In genomic region chr3L:3142516-3143382, dm6 we compare ENCODE assay signal across 4 fruit fly cellular contexts.
A peak's percentile ranks its signal among the peaks of the same experiment; 100 is the strongest.
TF ChIP-seq lines count a peak whose summit lies in the region.

No protein-coding gene starts in this region.

- TF ChIP-seq CTCF in whole organism, embryonic (GFP tag; optimal IDR thresholded peaks at IDR 0.05; lab: Kevin White, UChicago): no peak

TF ChIP-seq in whole organism, adult, 20 proteins besides CTCF, POLR2A, EP300 and RAD21:
- TF ChIP-seq kay (GFP tag; lab: Kevin White, UChicago; ENCODE audit: borderline replicate concordance) (no peak), CG7101 (tag; optimal IDR thresholded peaks at IDR 0.05; lab: Kevin White, UChicago) (no peak), CG7045 (GFP tag; optimal IDR thresholded peaks at IDR 0.05; lab: Kevin White, UChicago) (no peak), CG1620 (GFP tag; optimal IDR thresholded peaks at IDR 0.05; lab: Kevin White, UChicago) (no peak), cic (GFP tag; optimal IDR thresholded peaks at IDR 0.05; lab: Kevin White, UChicago) (no peak), bab1 (GFP tag; optimal IDR thresholded peaks at IDR 0.05; lab: Kevin White, UChicago) (no peak), toe (GFP tag; optimal IDR thresholded peaks at IDR 0.05; lab: Kevin White, UChicago) (no peak), CG33017 (tag; optimal IDR thresholded peaks at IDR 0.05; lab: Kevin White, UChicago) (no peak), CG12768 (GFP tag; optimal IDR thresholded peaks at IDR 0.05; lab: Kevin White, UChicago) (no peak), cnc (optimal IDR thresholded peaks at IDR 0.05; lab: Kevin White, UChicago) (peak in 1 of 2 experiments; percentile 8), pad (GFP tag; optimal IDR thresholded peaks at IDR 0.05; lab: Kevin White, UChicago) (no peak), Mnt (GFP tag; optimal IDR thresholded peaks at IDR 0.05; lab: Kevin White, UChicago) (peak; percentile 52), ovo (GFP tag; optimal IDR thresholded peaks at IDR 0.05; lab: Kevin White, UChicago) (peak; percentile 29), tj (GFP tag; optimal IDR thresholded peaks at IDR 0.05; lab: Kevin White, UChicago) (no peak), CG5204 (GFP tag; optimal IDR thresholded peaks at IDR 0.05; lab: Kevin White, UChicago) (no peak), Clk (GFP tag; optimal IDR thresholded peaks at IDR 0.05; lab: Kevin White, UChicago) (no peak), Hr96 (GFP tag; optimal IDR thresholded peaks at IDR 0.05; lab: Kevin White, UChicago) (no peak), CG14711 (tag; optimal IDR thresholded peaks at IDR 0.05; lab: Kevin White, UChicago) (no peak), CG11617 (GFP tag; optimal IDR thresholded peaks at IDR 0.05; lab: Kevin White, UChicago) (no peak), Crg-1 (GFP tag; optimal IDR thresholded peaks at IDR 0.05; lab: Kevin White, UChicago) (no peak)
TF ChIP-seq in whole organism, adult: peak in this region for 3.

TF ChIP-seq in whole organism, embryonic, 481 proteins besides CTCF, POLR2A, EP300 and RAD21 (continues in another document):
- TF ChIP-seq E2f2 (GFP tag; IDR thresholded peaks at IDR 0.05; lab: Robert Waterston, UW) (no peak), mirr (GFP tag; optimal IDR thresholded peaks at IDR 0.05; lab: Kevin White, UChicago) (peak; percentile 49), lola (GFP tag; optimal IDR thresholded peaks at IDR 0.05; lab: Kevin White, UChicago) (no peak), HmgZ (tag; optimal IDR thresholded peaks at IDR 0.05; lab: Kevin White, UChicago) (peak; percentile 5), Hr39 (optimal IDR thresholded peaks at IDR 0.05; lab: Kevin White, UChicago) (no peak), cato (GFP tag; optimal IDR thresholded peaks at IDR 0.05; lab: Kevin White, UChicago; ENCODE audit: borderline replicate concordance) (no peak), CG17186 (GFP tag; optimal IDR thresholded peaks at IDR 0.05; lab: Kevin White, UChicago) (no peak), CG18619 (GFP tag; optimal IDR thresholded peaks at IDR 0.05; lab: Kevin White, UChicago) (no peak), CG3065 (GFP tag; optimal IDR thresholded peaks at IDR 0.05; lab: Kevin White, UChicago) (no peak), ci (GFP tag; IDR thresholded peaks at IDR 0.05; lab: Robert Waterston, UW) (peak; percentile 9; the same call in 1 of the 3 replicates), Rx (GFP tag; IDR thresholded peaks at IDR 0.05; lab: Robert Waterston, UW) (0 out of 2 replicates have a peak, but pooled peaks have one; percentile 14), CG12769 (tag; optimal IDR thresholded peaks at IDR 0.05; lab: Kevin White, UChicago) (peak; percentile 30), CG2202 (tag; optimal IDR thresholded peaks at IDR 0.05; lab: Kevin White, UChicago) (no peak), HLH3B (GFP tag; IDR thresholded peaks at IDR 0.05; lab: Robert Waterston, UW) (no peak), grn (GFP tag; optimal IDR thresholded peaks at IDR 0.05; lab: Kevin White, UChicago) (peak; percentile 34), H2.0 (GFP tag; IDR thresholded peaks at IDR 0.05; lab: Robert Waterston, UW) (no peak), CG18599 (GFP tag; optimal IDR thresholded peaks at IDR 0.05; lab: Kevin White, UChicago) (peak; percentile 1), MESR4 (GFP tag; optimal IDR thresholded peaks at IDR 0.05; lab: Kevin White, UChicago) (peak; percentile 73), dan (GFP tag; IDR thresholded peaks at IDR 0.05; lab: Robert Waterston, UW) (no peak), CG11560 (tag; IDR thresholded peaks at IDR 0.05; lab: Robert Waterston, UW) (no peak), CG13894 (tag; optimal IDR thresholded peaks at IDR 0.05; lab: Kevin White, UChicago) (peak; percentile 19), unc-4 (GFP tag; IDR thresholded peaks at IDR 0.05; lab: Robert Waterston, UW; ENCODE audit: partially characterized antibody) (no peak), Med (GFP tag; lab: Kevin White, UChicago) (peak; percentile 74), Atf3 (GFP tag; optimal IDR thresholded peaks at IDR 0.05; lab: Kevin White, UChicago) (no peak), exex (tag; optimal IDR thresholded peaks at IDR 0.05; lab: Kevin White, UChicago) (peak; percentile 64)

TF ChIP-seq in whole organism, prepupa, 60 proteins besides CTCF, POLR2A, EP300 and RAD21:
- TF ChIP-seq Eip78C (GFP tag; lab: Kevin White, UChicago): peak; percentile 39
- TF ChIP-seq CG32006 (GFP tag; optimal IDR thresholded peaks at IDR 0.05; lab: Kevin White, UChicago): no peak
- no peak for TF ChIP-seq net (GFP tag; optimal IDR thresholded peaks at IDR 0.05; lab: Kevin White, UChicago)
- TF ChIP-seq Ets96B (tag; optimal IDR thresholded peaks at IDR 0.05; lab: Kevin White, UChicago): no peak
- TF ChIP-seq fkh (GFP tag; optimal IDR thresholded peaks at IDR 0.05; lab: Kevin White, UChicago): peak; percentile 65
TF ChIP-seq in whole organism, prepupa: peak in this region for 2.

TF ChIP-seq in whole organism, wandering third instar larva, 38 proteins besides CTCF, POLR2A, EP300 and RAD21:
- TF ChIP-seq Hr83 (GFP tag; optimal IDR thresholded peaks at IDR 0.05; lab: Kevin White, UChicago; ENCODE audit: poor library complexity, severe bottlenecking) (no peak), h (GFP tag; optimal IDR thresholded peaks at IDR 0.05; lab: Kevin White, UChicago) (peak; percentile 61), GATAd (GFP tag; optimal IDR thresholded peaks at IDR 0.05; lab: Kevin White, UChicago) (no peak), Rel (GFP tag; optimal IDR thresholded peaks at IDR 0.05; lab: Kevin White, UChicago) (no peak), Rel (tag; optimal IDR thresholded peaks at IDR 0.05; lab: Kevin White, UChicago) (peak; percentile 33)
